Worm (Caenorhabditis elegans) whole organism, L4 larva: ENCODE data around the gene frpr-9.

Source experiments
- R02D3.7 ChIP-seq: fragments of 150-350 bp; sonication (generic microtip); optimal IDR thresholded peaks from 3 replicates; lab custom pipeline; 2014; ENCODE audit warnings: missing biosample characterization, missing genetic modification characterization
- Y5F2A.4 ChIP-seq: fragments of 200-800 bp; sonication (Bioruptor generic); optimal IDR thresholded peaks from 2 replicates; lab custom pipeline; 2018; ENCODE audit warnings: mild to moderate bottlenecking, missing genetic modification characterization, missing compliant biosample characterization
- ces-1 ChIP-seq: fragments of 150-350 bp; sonication (generic microtip); optimal IDR thresholded peaks from 4 replicates; lab custom pipeline; 2014; ENCODE audit warnings: missing biosample characterization, missing genetic modification reagents, missing genetic modification characterization
- daf-12 ChIP-seq: fragments of 150-350 bp; optimal IDR thresholded peaks from 2 replicates; lab custom pipeline; 2014; ENCODE audit warnings: missing biosample characterization, missing genetic modification reagents, missing genetic modification characterization
- daf-19 ChIP-seq: fragments of 200-800 bp; sonication (Bioruptor generic); conservative IDR thresholded peaks from 2 replicates; pipeline ENCODE4 v1.3.6; 2022; ENCODE audit warnings: missing genetic modification characterization, missing compliant biosample characterization
- egl-27 ChIP-seq: sonication (generic microtip); optimal IDR thresholded peaks from 3 replicates; lab custom pipeline; 2017; ENCODE audit warnings: missing biosample characterization, missing genetic modification reagents, missing genetic modification characterization
- hmg-1.1 ChIP-seq: fragments of 200-800 bp; sonication (Bioruptor generic); IDR thresholded peaks from 2 replicates; pipeline ENCODE4 v1.3.6; 2022; ENCODE audit warnings: missing genetic modification reagents, missing genetic modification characterization, missing compliant biosample characterization
- nhr-76 ChIP-seq: fragments of 150-350 bp; optimal IDR thresholded peaks from 2 replicates; lab custom pipeline; 2014; ENCODE audit warnings: missing biosample characterization, missing genetic modification characterization
- unc-62 ChIP-seq, 3 experiments: fragments of 150-350 bp in 1 of 3; sonication (generic microtip); optimal IDR thresholded peaks in 2 of 3; peaks in 1 of 3; 1 replicate in 1 of 3; 2 replicates in 2 of 3; lab custom pipeline; 2014 to 2017; ENCODE audit warnings: missing biosample characterization in 3 of 3, missing genetic modification characterization in 3 of 3, missing genetic modification reagents in 3 of 3, missing genotype in 1 of 3

- TF ChIP-seq nhr-76 (tag; lab: Kevin White, UChicago), result no peak
- TF ChIP-seq daf-12 (tag; lab: Kevin White, UChicago), result no peak
- TF ChIP-seq egl-27 (tag; lab: Kevin White, UChicago), result no peak
- TF ChIP-seq ces-1 (GFP tag; lab: Kevin White, UChicago), result no peak
- no peak for TF ChIP-seq hmg-1.1
- no peak for TF ChIP-seq R02D3.7
- no peak for TF ChIP-seq daf-19
- no peak for TF ChIP-seq unc-62 (GFP tag; optimal IDR thresholded peaks at IDR 0.05 in 1 of 2; lab: Kevin White, UChicago)
- TF ChIP-seq unc-62 (tag; optimal IDR thresholded peaks at IDR 0.05; lab: Kevin White, UChicago), result no peak
- TF ChIP-seq Y5F2A.4, result no peak
These were observed 19.9 kb downstream of the frpr-9 start for ce11 chrV:11011807-11012206.
